Worm (Caenorhabditis elegans): ENCODE results near the gene fbxl-3.

The fbxl-3 gene

DNA sequence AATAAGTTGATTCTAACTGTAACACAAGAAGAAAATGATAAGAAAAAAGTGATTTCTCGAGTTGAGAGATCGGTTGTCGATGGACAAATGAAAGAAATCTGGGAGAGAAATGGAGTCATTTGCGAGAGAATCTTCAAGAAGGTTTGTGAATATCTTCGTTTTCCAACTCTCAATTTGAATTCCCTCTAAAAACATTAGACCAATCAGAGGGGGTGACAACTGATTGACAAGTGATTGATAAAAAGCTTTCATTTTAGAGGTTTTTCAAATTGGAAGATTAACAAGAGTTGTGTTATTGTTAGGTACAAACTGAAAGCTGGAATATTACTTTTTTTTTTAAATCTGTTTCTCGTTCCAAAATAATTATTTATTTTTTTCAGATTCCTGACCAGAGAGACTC lies 19.2 kb upstream of the fbxl-3 start:
- TF ChIP-seq ceh-40 (GFP tag; IDR thresholded peaks at IDR 0.05) (no peak), lir-1 (GFP tag; conservative IDR thresholded peaks at IDR 0.05) (no peak), gei-17 (GFP tag; optimal IDR thresholded peaks at IDR 0.05) (no peak), snpc-4 (GFP tag; optimal IDR thresholded peaks at IDR 0.05) (no peak), snpc-4 (tag; optimal IDR thresholded peaks at IDR 0.05) (no peak), ceh-79 (tag; optimal IDR thresholded peaks at IDR 0.05) (no peak), dox-1 (GFP tag; IDR thresholded peaks at IDR 0.05) (no peak), madf-10 (tag; optimal IDR thresholded peaks at IDR 0.05) (no peak), unc-62 (GFP tag; optimal IDR thresholded peaks at IDR 0.05) (no peak), fkh-3 (tag; optimal IDR thresholded peaks at IDR 0.05) (no peak), nhr-90 (tag; optimal IDR thresholded peaks at IDR 0.05) (no peak), ama-1 (optimal IDR thresholded peaks at IDR 0.05) (no peak), ama-1 (GFP tag; optimal IDR thresholded peaks at IDR 0.05) (no peak), C06A6.2 (GFP tag; conservative IDR thresholded peaks at IDR 0.05) (no peak), D2030.7 (GFP tag; IDR thresholded peaks at IDR 0.05) (no peak), Y56A3A.18 (GFP tag; IDR thresholded peaks at IDR 0.05) (no peak), mes-4 (tag; optimal IDR thresholded peaks at IDR 0.05) (no peak), ztf-6 (GFP tag; IDR thresholded peaks at IDR 0.05) (no peak), hlh-26 (GFP tag; conservative IDR thresholded peaks at IDR 0.05) (no peak), F49E8.2 (tag; optimal IDR thresholded peaks at IDR 0.05; ENCODE audit: insufficient read depth) (no peak), ZK185.1 (tag; optimal IDR thresholded peaks at IDR 0.05; ENCODE audit: poor library complexity, severe bottlenecking) (no peak), sea-2 (GFP tag; IDR thresholded peaks at IDR 0.05) (no peak)

DNA sequence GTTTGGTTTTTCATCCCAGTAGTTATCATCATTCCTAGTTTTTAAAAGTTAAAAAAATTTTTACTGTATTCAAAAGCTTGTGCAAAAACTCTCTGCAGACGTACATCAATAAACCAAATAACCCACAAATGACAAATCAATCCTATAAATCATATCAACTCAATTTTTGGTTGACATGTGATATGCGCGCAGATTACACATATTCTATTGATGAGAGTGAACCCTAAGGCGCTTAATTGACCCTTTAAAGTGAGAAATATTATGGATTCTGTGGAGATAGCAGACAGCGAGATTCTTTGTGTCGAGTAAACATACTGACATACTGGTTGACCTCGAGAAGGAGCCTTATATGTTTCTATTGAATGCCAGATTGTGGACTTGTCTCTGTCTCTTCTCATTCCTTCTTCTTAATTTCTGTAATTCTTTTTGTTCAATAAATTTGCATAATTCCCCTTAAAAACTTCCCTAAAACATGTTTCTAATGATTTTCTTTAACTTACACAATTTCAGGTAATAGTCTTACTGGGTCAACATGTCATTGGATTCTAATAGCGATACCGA lies 17.6 kb upstream of the fbxl-3 start, which contains the start of gene EEED8.2:
EEED8.2 (plus strand) TSS at position 511 of the 561 bp plus-strand sequence.
- TF ChIP-seq die-1 (tag; optimal IDR thresholded peaks at IDR 0.05) (no peak), cebp-2 (GFP tag; IDR thresholded peaks at IDR 0.05) (no peak), rcor-1 (GFP tag; IDR thresholded peaks at IDR 0.05) (no peak), mes-4 (tag; optimal IDR thresholded peaks at IDR 0.05) (no peak), madf-8 (GFP tag; conservative IDR thresholded peaks at IDR 0.05) (no peak), rpc-1 (optimal IDR thresholded peaks at IDR 0.05) (no peak), rpc-1 (tag; optimal IDR thresholded peaks at IDR 0.05) (no peak), unc-130 (GFP tag; optimal IDR thresholded peaks at IDR 0.05) (no peak), ceh-91 (GFP tag; IDR thresholded peaks at IDR 0.05) (no peak), unc-62 (GFP tag; optimal IDR thresholded peaks at IDR 0.05) (no peak), ztf-28 (GFP tag; IDR thresholded peaks at IDR 0.05) (no peak), snpc-4 (GFP tag; optimal IDR thresholded peaks at IDR 0.05) (no peak), snpc-4 (tag; optimal IDR thresholded peaks at IDR 0.05) (no peak), aptf-3 (GFP tag; IDR thresholded peaks at IDR 0.05) (no peak), C17E4.6 (GFP tag; IDR thresholded peaks at IDR 0.05) (no peak), mcd-1 (GFP tag; IDR thresholded peaks at IDR 0.05) (no peak), egl-18 (GFP tag; IDR thresholded peaks at IDR 0.05) (no peak), tbp1 (GFP tag; optimal IDR thresholded peaks at IDR 0.05) (no peak), snpc-1.3 (tag; optimal IDR thresholded peaks at IDR 0.05; ENCODE audit: insufficient read depth) (no peak), hmg-20 (GFP tag; IDR thresholded peaks at IDR 0.05) (no peak), aptf-2 (GFP tag; conservative IDR thresholded peaks at IDR 0.05) (no peak), egl-44 (GFP tag; IDR thresholded peaks at IDR 0.05) (no peak)

Data from whole organism, young adult.